1 fruit fly cellular context compared by ENCODE assay signal in genomic region chr3L:9696650-9697526, dm6.
TF ChIP-seq lines count a peak whose summit lies in the region.

Gene Prps (minus strand): TSS chr3L:9696700.

TF ChIP-seq in whole organism, embryonic, 481 proteins besides CTCF, POLR2A, EP300 and RAD21 (continued from another document):
- peak; percentile 73 for TF ChIP-seq CG8388 (GFP tag; optimal IDR thresholded peaks at IDR 0.05; lab: Kevin White, UChicago)
- TF ChIP-seq sd (tag; optimal IDR thresholded peaks at IDR 0.05; lab: Kevin White, UChicago), result peak; percentile 53
- TF ChIP-seq CG9797 (GFP tag; optimal IDR thresholded peaks at IDR 0.05; lab: Kevin White, UChicago), result no peak
- TF ChIP-seq ewg (GFP tag; optimal IDR thresholded peaks at IDR 0.05; lab: Kevin White, UChicago), result peak; percentile 52
- peak; percentile 43; the same call in 1 of the 3 replicates for TF ChIP-seq CG11560 (tag; IDR thresholded peaks at IDR 0.05; lab: Robert Waterston, UW)
- peak; percentile 87 for TF ChIP-seq CG12769 (tag; optimal IDR thresholded peaks at IDR 0.05; lab: Kevin White, UChicago)
- peak; percentile 68 for TF ChIP-seq CG4820 (GFP tag; optimal IDR thresholded peaks at IDR 0.05; lab: Kevin White, UChicago)
- peak; percentile 2 for TF ChIP-seq CG18476 (GFP tag; optimal IDR thresholded peaks at IDR 0.05; lab: Kevin White, UChicago)
- peak; percentile 78 for TF ChIP-seq CHES-1-like (GFP tag; optimal IDR thresholded peaks at IDR 0.05; lab: Kevin White, UChicago)
- peak; percentile 78 for TF ChIP-seq Drgx (GFP tag; IDR thresholded peaks at IDR 0.05; lab: Robert Waterston, UW)
- TF ChIP-seq CG14965 (GFP tag; optimal IDR thresholded peaks at IDR 0.05; lab: Kevin White, UChicago; ENCODE audit: borderline replicate concordance), result no peak
- TF ChIP-seq CG14667 (GFP tag; IDR thresholded peaks at IDR 0.05; lab: Robert Waterston, UW), result peak; percentile 58
- TF ChIP-seq schlank (tag; optimal IDR thresholded peaks at IDR 0.05; lab: Kevin White, UChicago), result peak; percentile 62
- TF ChIP-seq Bdp1 (GFP tag; optimal IDR thresholded peaks at IDR 0.05; lab: Kevin White, UChicago), result peak; percentile 6
- TF ChIP-seq Hmr (GFP tag; optimal IDR thresholded peaks at IDR 0.05; lab: Kevin White, UChicago), result peak; percentile 76
- peak; percentile 59 for TF ChIP-seq Six4 (GFP tag; optimal IDR thresholded peaks at IDR 0.05; lab: Kevin White, UChicago)
- TF ChIP-seq fd96Cb (tag; optimal IDR thresholded peaks at IDR 0.05; lab: Kevin White, UChicago), result peak; percentile 60
- no peak for TF ChIP-seq pfk (GFP tag; optimal IDR thresholded peaks at IDR 0.05; lab: Kevin White, UChicago)
- TF ChIP-seq CG12219 (GFP tag; optimal IDR thresholded peaks at IDR 0.05; lab: Kevin White, UChicago), result peak; percentile 78
- TF ChIP-seq MTF-1 (GFP tag; optimal IDR thresholded peaks at IDR 0.05; lab: Kevin White, UChicago; ENCODE audit: borderline replicate concordance), result peak; percentile 60
- peak; percentile 52 for TF ChIP-seq CG6765 (GFP tag; optimal IDR thresholded peaks at IDR 0.05; lab: Kevin White, UChicago)
- peak; percentile 53; the same call in 1 of the 2 replicates for TF ChIP-seq cas (GFP tag; IDR thresholded peaks at IDR 0.05; lab: Robert Waterston, UW)
- peak; percentile 78 to 83 for TF ChIP-seq dpn (GFP tag; optimal IDR thresholded peaks at IDR 0.05; lab: Kevin White, UChicago)
- TF ChIP-seq Xrp1 (GFP tag; IDR thresholded peaks at IDR 0.05; lab: Robert Waterston, UW), result peak; percentile 84
- peak; percentile 37 for TF ChIP-seq CG8290 (GFP tag; optimal IDR thresholded peaks at IDR 0.05; lab: Kevin White, UChicago)
- peak; percentile 36 to 94 for TF ChIP-seq CG8290 (tag; optimal IDR thresholded peaks at IDR 0.05; lab: Kevin White, UChicago)
- peak; percentile 81; the same call in 2 of the 3 replicates for TF ChIP-seq H15 (GFP tag; IDR thresholded peaks at IDR 0.05; lab: Robert Waterston, UW)
- peak; percentile 24 for TF ChIP-seq Mad (GFP tag; optimal IDR thresholded peaks at IDR 0.05; lab: Kevin White, UChicago)
- peak; percentile 78 for TF ChIP-seq CG11504 (tag; optimal IDR thresholded peaks at IDR 0.05; lab: Kevin White, UChicago)
- peak; percentile 90 for TF ChIP-seq CG32532 (GFP tag; IDR thresholded peaks at IDR 0.05; lab: Robert Waterston, UW)
- TF ChIP-seq CG17829 (tag; optimal IDR thresholded peaks at IDR 0.05; lab: Kevin White, UChicago), result peak; percentile 75
- peak; percentile 34 for TF ChIP-seq Dip3 (GFP tag; optimal IDR thresholded peaks at IDR 0.05; lab: Kevin White, UChicago)
- TF ChIP-seq Sry-β (GFP tag; optimal IDR thresholded peaks at IDR 0.05; lab: Kevin White, UChicago), result no peak
- peak; percentile 88 for TF ChIP-seq NFAT (GFP tag; IDR thresholded peaks at IDR 0.05; lab: Robert Waterston, UW)
- TF ChIP-seq Bteb2 (GFP tag; optimal IDR thresholded peaks at IDR 0.05; lab: Kevin White, UChicago), result peak; percentile 63
- TF ChIP-seq hth (optimal IDR thresholded peaks at IDR 0.05; lab: Kevin White, UChicago), result no peak
- TF ChIP-seq CG10274 (GFP tag; optimal IDR thresholded peaks at IDR 0.05; lab: Kevin White, UChicago), result no peak
- TF ChIP-seq D (optimal IDR thresholded peaks at IDR 0.05; lab: Kevin White, UChicago), result no peak
- TF ChIP-seq D (GFP tag; optimal IDR thresholded peaks at IDR 0.05; lab: Kevin White, UChicago), result peak; percentile 36
- TF ChIP-seq kni (GFP tag; optimal IDR thresholded peaks at IDR 0.05; lab: Kevin White, UChicago), result peak; percentile 66
- TF ChIP-seq Optix (GFP tag; IDR thresholded peaks at IDR 0.05; lab: Robert Waterston, UW), result peak; percentile 64
- TF ChIP-seq bsh (GFP tag; optimal IDR thresholded peaks at IDR 0.05; lab: Kevin White, UChicago), result peak; percentile 60 to 72
- no peak for TF ChIP-seq Ssrp (tag; optimal IDR thresholded peaks at IDR 0.05; lab: Kevin White, UChicago)
